Fruit fly (Drosophila melanogaster) whole organism, embryonic: ENCODE results near the gene CG31051.

Experiments used
- B-H2 ChIP-seq: fragments of 200-800 bp; sonication (Bioruptor generic); optimal IDR thresholded peaks from 2 replicates; lab custom pipeline; 2018; ENCODE audit warnings: missing biosample characterization, mild to moderate bottlenecking, missing genetic modification characterization
- CG10543 ChIP-seq: fragments of 200-800 bp; sonication (Bioruptor generic); optimal IDR thresholded peaks from 3 replicates; lab custom pipeline; 2017; ENCODE audit warnings: missing biosample characterization, mild to moderate bottlenecking, missing genetic modification characterization, moderate library complexity
- CG10959 ChIP-seq: fragments of 200-800 bp; sonication (Bioruptor generic); IDR thresholded peaks from 2 replicates; pipeline ENCODE4 v1.3.6; 2022; ENCODE audit warnings: missing biosample characterization, missing genetic modification characterization
- CG12391 ChIP-seq: fragments of 200-800 bp; sonication (Bioruptor generic); optimal IDR thresholded peaks from 3 replicates; lab custom pipeline; 2018; ENCODE audit warnings: missing biosample characterization, mild to moderate bottlenecking, missing genetic modification characterization, moderate library complexity
- CG12769 ChIP-seq: fragments of 200-800 bp; sonication (Bioruptor generic); optimal IDR thresholded peaks from 2 replicates; lab custom pipeline; 2019; ENCODE audit warnings: missing biosample characterization, mild to moderate bottlenecking, missing genetic modification characterization, moderate library complexity
- CG15479 ChIP-seq: fragments of 200-800 bp; sonication (Bioruptor generic); optimal IDR thresholded peaks from 3 replicates; lab custom pipeline; 2019; ENCODE audit warnings: missing biosample characterization, mild to moderate bottlenecking, missing genetic modification characterization, moderate library complexity
- CG15696 ChIP-seq: fragments of 200-800 bp; sonication (Bioruptor generic); optimal IDR thresholded peaks from 2 replicates; lab custom pipeline; 2019; ENCODE audit warnings: missing biosample characterization, mild to moderate bottlenecking, missing genetic modification characterization, moderate library complexity
- CG17612 ChIP-seq: fragments of 200-800 bp; sonication (Bioruptor generic); IDR thresholded peaks from 2 replicates; pipeline ENCODE4 v1.3.6; 2022; ENCODE audit warnings: missing biosample characterization, missing genetic modification characterization
- CG4730 ChIP-seq: fragments of 200-800 bp; sonication (Bioruptor generic); IDR thresholded peaks from 2 replicates; pipeline ENCODE4 v1.3.6; 2022; ENCODE audit warnings: missing biosample characterization, missing genetic modification characterization
- CG5245 ChIP-seq: fragments of 200-800 bp; sonication (Bioruptor generic); optimal IDR thresholded peaks from 3 replicates; lab custom pipeline; 2016; ENCODE audit warnings: missing biosample characterization, missing genetic modification characterization
- CG7271 ChIP-seq: fragments of 200-800 bp; sonication (Bioruptor generic); optimal IDR thresholded peaks from 2 replicates; lab custom pipeline; 2018; ENCODE audit warnings: missing biosample characterization, mild to moderate bottlenecking, missing genetic modification characterization, moderate library complexity
- CG9215 ChIP-seq: fragments of 200-800 bp; sonication (Bioruptor generic); IDR thresholded peaks from 2 replicates; pipeline ENCODE4 v1.3.6; 2022; ENCODE audit warnings: missing biosample characterization, missing genetic modification characterization
- CG9932 ChIP-seq: fragments of 200-800 bp; sonication (Bioruptor generic); IDR thresholded peaks from 2 replicates; pipeline ENCODE4 v1.3.6; 2022; ENCODE audit warnings: missing biosample characterization, missing genetic modification characterization
- Deaf1 ChIP-seq: fragments of 200-800 bp; optimal IDR thresholded peaks from 3 replicates; lab custom pipeline; 2019; ENCODE audit warnings: missing biosample characterization, mild to moderate bottlenecking, missing genetic modification characterization, moderate library complexity
- Dref ChIP-seq: fragments of 200-800 bp; sonication (Bioruptor generic); IDR thresholded peaks from 2 replicates; pipeline ENCODE4 v1.3.6; 2022; ENCODE audit warnings: missing biosample characterization, missing genetic modification characterization
- HLH3B ChIP-seq: fragments of 200-800 bp; sonication (Bioruptor generic); IDR thresholded peaks from 2 replicates; pipeline ENCODE4 v1.3.6; 2022; ENCODE audit warnings: missing biosample characterization, missing genetic modification characterization
- HLH54F ChIP-seq: fragments of 200-800 bp; sonication (Bioruptor generic); optimal IDR thresholded peaks from 3 replicates; lab custom pipeline; 2016; ENCODE audit warnings: missing biosample characterization, missing genetic modification characterization
- Hr78 ChIP-seq, 2 experiments: fragments of 200-800 bp in 1 of 2; fragments of >200 bp in 1 of 2; sonication (Bioruptor generic) in 1 of 2; optimal IDR thresholded peaks; 2 replicates each; lab custom pipeline; 2017 to 2019; ENCODE audit warnings: missing biosample characterization in 2 of 2, missing genetic modification characterization in 2 of 2, mild to moderate bottlenecking in 1 of 2, moderate library complexity in 1 of 2
- Hsf ChIP-seq: fragments of 200-800 bp; sonication (Bioruptor generic); optimal IDR thresholded peaks from 3 replicates; lab custom pipeline; 2016; ENCODE audit warnings: missing biosample characterization, missing genetic modification characterization
- Jarid2 ChIP-seq: fragments of 200-800 bp; sonication (Bioruptor generic); optimal IDR thresholded peaks from 3 replicates; lab custom pipeline; 2017; ENCODE audit warnings: mild to moderate bottlenecking, missing biosample characterization, missing genetic modification reagents, missing genetic modification characterization
- Med ChIP-seq: fragments of 200-800 bp; sonication (Bioruptor generic); peaks from one replicate; lab custom pipeline; 2016; ENCODE audit warnings: missing biosample characterization, missing genetic modification characterization, mild to moderate bottlenecking, inconsistent platforms, moderate library complexity
- Myb ChIP-seq: fragments of 200-800 bp; sonication (Bioruptor generic); optimal IDR thresholded peaks from 2 replicates; lab custom pipeline; 2016; ENCODE audit warnings: missing biosample characterization, missing genetic modification characterization
- Nf-YA ChIP-seq: fragments of 200-800 bp; sonication (Bioruptor generic); IDR thresholded peaks from 2 replicates; pipeline ENCODE4 v1.3.6; 2022; ENCODE audit warnings: missing biosample characterization, missing genetic modification characterization
- Ssrp ChIP-seq: fragments of 200-800 bp; sonication (Bioruptor generic); optimal IDR thresholded peaks from 2 replicates; lab custom pipeline; 2018; ENCODE audit warnings: missing biosample characterization, mild to moderate bottlenecking, missing genetic modification characterization, moderate library complexity
- ap ChIP-seq: fragments of 200-800 bp; sonication (Bioruptor generic); IDR thresholded peaks from 2 replicates; pipeline ENCODE4 v1.3.6; 2022; ENCODE audit warnings: missing biosample characterization, missing genetic modification characterization
- bigmax ChIP-seq: fragments of 200-800 bp; sonication (Bioruptor generic); optimal IDR thresholded peaks from 2 replicates; lab custom pipeline; 2018; ENCODE audit warnings: missing biosample characterization, mild to moderate bottlenecking, missing genetic modification characterization
- caup ChIP-seq: fragments of 200-800 bp; sonication (Bioruptor generic); optimal IDR thresholded peaks from 3 replicates; lab custom pipeline; 2017; ENCODE audit warnings: missing biosample characterization, mild to moderate bottlenecking, missing genetic modification characterization, moderate library complexity; ENCODE audit not compliant: severe bottlenecking
- chinmo ChIP-seq: fragments of 200-800 bp; sonication (Bioruptor generic); IDR thresholded peaks from 4 replicates; pipeline ENCODE4 v1.3.6; 2022; ENCODE audit warnings: missing biosample characterization, missing genetic modification characterization; ENCODE audit not compliant: partially characterized antibody
- ci ChIP-seq: fragments of 200-800 bp; sonication (Bioruptor generic); IDR thresholded peaks from 3 replicates; pipeline ENCODE4 v1.3.6; 2022; ENCODE audit warnings: missing biosample characterization, missing genetic modification characterization
- crol ChIP-seq: fragments of 200-800 bp; sonication (Bioruptor generic); IDR thresholded peaks from 2 replicates; pipeline ENCODE4 v1.3.6; 2022; ENCODE audit warnings: missing biosample characterization, missing genetic modification characterization
- crp ChIP-seq, 2 experiments: fragments of 200-800 bp; sonication (Bioruptor generic); optimal IDR thresholded peaks; 2 replicates in 1 of 2; 3 replicates in 1 of 2; lab custom pipeline; 2017; ENCODE audit warnings: missing biosample characterization in 2 of 2, missing genetic modification characterization in 2 of 2, mild to moderate bottlenecking in 1 of 2, moderate library complexity in 1 of 2
- dpn ChIP-seq, 2 experiments: fragments of 200-800 bp; sonication (Bioruptor generic); optimal IDR thresholded peaks; 3 replicates each; lab custom pipeline; 2016; ENCODE audit warnings: missing biosample characterization in 2 of 2, missing genetic modification characterization in 2 of 2
- fd96Cb ChIP-seq: fragments of 200-800 bp; sonication (Bioruptor generic); optimal IDR thresholded peaks from 2 replicates; lab custom pipeline; 2018; ENCODE audit warnings: missing biosample characterization, mild to moderate bottlenecking, missing genetic modification characterization, moderate library complexity
- fru ChIP-seq: fragments of >200 bp; optimal IDR thresholded peaks from 2 replicates; lab custom pipeline; 2017
- gce ChIP-seq: fragments of 200-800 bp; sonication (Bioruptor generic); IDR thresholded peaks from 3 replicates; pipeline ENCODE4 v1.3.6; 2022; ENCODE audit warnings: missing biosample characterization, missing genetic modification characterization
- grn ChIP-seq: fragments of 200-800 bp; sonication (Bioruptor generic); optimal IDR thresholded peaks from 3 replicates; lab custom pipeline; 2017; ENCODE audit warnings: missing biosample characterization, missing genetic modification characterization
- hkb ChIP-seq, 2 experiments: fragments of 200-800 bp in 1 of 2; fragments of >200 bp in 1 of 2; sonication (Bioruptor generic) in 1 of 2; IDR thresholded peaks in 1 of 2; optimal IDR thresholded peaks in 1 of 2; 2 replicates each; pipeline versions ENCODE4 v1.3.6 to Lab custom; 2017 to 2022; ENCODE audit warnings: missing biosample characterization in 1 of 2, missing genetic modification characterization in 1 of 2
- jigr1 ChIP-seq: fragments of 200-800 bp; sonication (Bioruptor generic); IDR thresholded peaks from 3 replicates; pipeline ENCODE4 v1.3.6; 2022; ENCODE audit warnings: missing biosample characterization, missing genetic modification characterization
- ken ChIP-seq: fragments of 200-800 bp; sonication (Bioruptor generic); IDR thresholded peaks from 3 replicates; pipeline ENCODE4 v1.3.6; 2022; ENCODE audit warnings: missing biosample characterization, missing genetic modification characterization
- otp ChIP-seq: fragments of 200-800 bp; sonication (Bioruptor generic); IDR thresholded peaks from 3 replicates; pipeline ENCODE4, ENCODE4 v1.3.6; 2022; ENCODE audit warnings: missing biosample characterization, missing genetic modification characterization
- pros ChIP-seq: fragments of 200-800 bp; sonication (Bioruptor generic); optimal IDR thresholded peaks from 3 replicates; lab custom pipeline; 2019; ENCODE audit warnings: missing biosample characterization, mild to moderate bottlenecking, missing genetic modification characterization, moderate library complexity
- sens ChIP-seq: fragments of 200-800 bp; sonication (Bioruptor generic); peaks from one replicate; lab custom pipeline; 2016; ENCODE audit warnings: missing biosample characterization, missing genetic modification characterization
- tll ChIP-seq, 2 experiments: fragments of 200-800 bp in 1 of 2; fragments of >200 bp in 1 of 2; sonication (Bioruptor generic) in 1 of 2; optimal IDR thresholded peaks; 2 replicates each; lab custom pipeline; 2017 to 2019; ENCODE audit warnings: missing biosample characterization in 2 of 2, missing genetic modification characterization in 2 of 2, mild to moderate bottlenecking in 1 of 2, moderate library complexity in 1 of 2
- vvl ChIP-seq: fragments of 200-800 bp; sonication (Bioruptor generic); IDR thresholded peaks from 2 replicates; pipeline ENCODE4 v1.3.6; 2022; ENCODE audit warnings: missing biosample characterization, missing genetic modification characterization
- zen2 ChIP-seq: fragments of 200-800 bp; sonication (Bioruptor generic); IDR thresholded peaks from 3 replicates; pipeline ENCODE4 v1.3.6; 2022; ENCODE audit warnings: missing biosample characterization, missing genetic modification characterization; ENCODE audit not compliant: partially characterized antibody

CG31051 gene

dm6 chr3R:28568095-28568750 lies 47.9 kb upstream of the CG31051 start:
- no peak for TF ChIP-seq CG9932 (GFP tag; lab: Robert Waterston, UW)
- 0 out of 4 replicates have a peak, but pooled peaks have one; percentile 40 for TF ChIP-seq chinmo (GFP tag; lab: Robert Waterston, UW)
- TF ChIP-seq Med: peak; percentile 68
- TF ChIP-seq pros: peak; percentile 37
- peak; percentile 51 for TF ChIP-seq grn (GFP tag; lab: Kevin White, UChicago)
- no peak for TF ChIP-seq HLH3B (GFP tag; lab: Robert Waterston, UW)
- no peak for TF ChIP-seq Ssrp (tag; lab: Kevin White, UChicago)
- TF ChIP-seq CG10959 (GFP tag; lab: Robert Waterston, UW): no peak
- TF ChIP-seq fd96Cb (tag; lab: Kevin White, UChicago): no peak
- TF ChIP-seq CG12769 (tag; lab: Kevin White, UChicago): peak; percentile 47
- no peak for TF ChIP-seq Nf-YA
- no peak for TF ChIP-seq CG9215 (GFP tag; lab: Robert Waterston, UW)
- no peak for TF ChIP-seq fru (lab: Kevin White, UChicago)
- peak; percentile 34 for TF ChIP-seq CG10543
- TF ChIP-seq gce: 0 out of 3 replicates have a peak, but pooled peaks have one; percentile 20
- TF ChIP-seq CG17612 (GFP tag; lab: Robert Waterston, UW): no peak
- TF ChIP-seq ken: 0 out of 3 replicates have a peak, but pooled peaks have one; percentile 6
- TF ChIP-seq tll (GFP tag; optimal IDR thresholded peaks at IDR 0.05; lab: Kevin White, UChicago): peak in 1 of 2 experiments; percentile 27
- TF ChIP-seq CG7271 (tag; lab: Kevin White, UChicago): no peak
- no peak for TF ChIP-seq Dref (GFP tag; lab: Robert Waterston, UW)
- no peak for TF ChIP-seq ap (GFP tag; lab: Robert Waterston, UW)
- TF ChIP-seq CG15479 (GFP tag; lab: Kevin White, UChicago): peak; percentile 95
- no peak for TF ChIP-seq jigr1
- TF ChIP-seq CG15696 (tag; lab: Kevin White, UChicago): peak; percentile 5
- no peak for TF ChIP-seq zen2 (GFP tag; lab: Robert Waterston, UW)

DNA sequence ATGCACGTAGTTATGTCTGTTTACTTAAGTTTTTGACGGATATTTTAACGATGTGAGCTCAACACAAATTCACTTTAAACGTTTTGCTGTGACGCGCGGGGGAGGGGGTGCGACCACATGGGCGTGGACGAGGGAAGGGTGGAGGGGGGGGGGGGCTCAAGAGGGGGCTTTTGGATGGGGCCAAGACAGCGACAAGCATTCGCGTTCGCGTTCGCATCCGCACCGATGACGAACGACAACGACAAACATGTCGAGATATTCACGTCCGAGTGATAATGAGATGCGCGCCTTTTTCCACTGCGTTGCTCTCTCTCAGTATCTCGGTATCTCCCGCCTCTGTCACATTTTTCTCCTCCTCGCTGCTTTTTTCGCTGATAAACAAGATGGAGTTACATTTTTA lies 43.2 kb upstream of the CG31051 start:
- no peak for TF ChIP-seq Hr78 (GFP tag; optimal IDR thresholded peaks at IDR 0.05; lab: Kevin White, UChicago)
- peak; percentile 16 for TF ChIP-seq bigmax (GFP tag; lab: Kevin White, UChicago)
- no peak for TF ChIP-seq Hsf
- TF ChIP-seq HLH54F (GFP tag; lab: Kevin White, UChicago): no peak
- TF ChIP-seq dpn (GFP tag; optimal IDR thresholded peaks at IDR 0.05; lab: Kevin White, UChicago): no peak
- TF ChIP-seq sens (GFP tag; lab: Kevin White, UChicago): no peak
- no peak for TF ChIP-seq CG4730 (GFP tag; lab: Robert Waterston, UW)
- peak; percentile 65 for TF ChIP-seq Deaf1 (tag; lab: Kevin White, UChicago)
- no peak for TF ChIP-seq hkb (optimal IDR thresholded peaks at IDR 0.05; lab: Kevin White, UChicago)
- TF ChIP-seq hkb (GFP tag; IDR thresholded peaks at IDR 0.05; lab: Robert Waterston, UW): no peak
- TF ChIP-seq CG12391 (tag; lab: Kevin White, UChicago): no peak
- no peak for TF ChIP-seq Myb (GFP tag; lab: Kevin White, UChicago)
- no peak for TF ChIP-seq crp (GFP tag; optimal IDR thresholded peaks at IDR 0.05; lab: Kevin White, UChicago)
- TF ChIP-seq B-H2: no peak
- peak; percentile 19 for TF ChIP-seq CG15479 (GFP tag; lab: Kevin White, UChicago)
- TF ChIP-seq CG10543: peak; percentile 66
- 0 out of 3 replicates have a peak, but pooled peaks have one; percentile 41 for TF ChIP-seq ci (GFP tag; lab: Robert Waterston, UW)
- no peak for TF ChIP-seq CG17612 (GFP tag; lab: Robert Waterston, UW)
- TF ChIP-seq CG5245: no peak
- TF ChIP-seq otp (GFP tag; lab: Robert Waterston, UW): 0 out of 3 replicates have a peak, but pooled peaks have one; percentile 16
- TF ChIP-seq crol (GFP tag; lab: Robert Waterston, UW): peak; percentile 87
- no peak for TF ChIP-seq Jarid2 (GFP tag; lab: Kevin White, UChicago)
- TF ChIP-seq vvl (GFP tag; lab: Robert Waterston, UW): 0 out of 2 replicates have a peak, but pooled peaks have one; percentile 47
- no peak for TF ChIP-seq caup
